Worm (Caenorhabditis elegans) whole organism, L2 larva: ENCODE measurements around the gene lpin-1.

ENCODE experiments used
- C34F6.9 ChIP-seq: fragments of 150-350 bp; optimal IDR thresholded peaks from 2 replicates; lab custom pipeline; 2014; ENCODE audit warnings: missing biosample characterization, missing genetic modification characterization
- F13H6.1 ChIP-seq: sonication (generic microtip); optimal IDR thresholded peaks from 2 replicates; lab custom pipeline; 2016; ENCODE audit warnings: missing genetic modification characterization, missing compliant biosample characterization
- R02D3.7 ChIP-seq: fragments of 150-350 bp; optimal IDR thresholded peaks from 2 replicates; lab custom pipeline; 2014; ENCODE audit warnings: missing biosample characterization, missing genetic modification characterization
- Y55F3AM.14 ChIP-seq: fragments of 200-800 bp; sonication (Bioruptor generic); optimal IDR thresholded peaks from 2 replicates; lab custom pipeline; 2018; ENCODE audit warnings: mild to moderate bottlenecking, missing genetic modification characterization, missing compliant biosample characterization
- ZK546.5 ChIP-seq: sonication (generic microtip); optimal IDR thresholded peaks from 2 replicates; lab custom pipeline; 2017; ENCODE audit warnings: missing biosample characterization, missing genetic modification characterization
- alr-1 ChIP-seq: fragments of 150-350 bp; optimal IDR thresholded peaks from 2 replicates; lab custom pipeline; 2014; ENCODE audit warnings: missing biosample characterization, missing genetic modification characterization
- aly-2 ChIP-seq: fragments of 150-350 bp; optimal IDR thresholded peaks from 2 replicates; lab custom pipeline; 2014; ENCODE audit warnings: missing biosample characterization, missing genetic modification characterization
- ama-1 ChIP-seq: fragments of 150-350 bp; optimal IDR thresholded peaks from 2 replicates; lab custom pipeline; 2018; ENCODE audit warnings: inconsistent platforms
- blmp-1 ChIP-seq: sonication (generic microtip); optimal IDR thresholded peaks from 2 replicates; lab custom pipeline; 2017; ENCODE audit warnings: missing genetic modification characterization, mild to moderate bottlenecking, missing compliant biosample characterization, antibody characterized with exemption, moderate library complexity; ENCODE audit not compliant: insufficient read depth
- ceh-16 ChIP-seq: fragments of 150-350 bp; optimal IDR thresholded peaks from 2 replicates; lab custom pipeline; 2014; ENCODE audit warnings: missing biosample characterization, missing genetic modification characterization
- ceh-82 ChIP-seq: fragments of 150-350 bp; optimal IDR thresholded peaks from 2 replicates; lab custom pipeline; 2014; ENCODE audit warnings: missing biosample characterization, missing genetic modification characterization
- crh-2 ChIP-seq: sonication (generic microtip); optimal IDR thresholded peaks from 2 replicates; lab custom pipeline; 2017; ENCODE audit warnings: missing biosample characterization, missing genetic modification characterization
- dmd-4 ChIP-seq: sonication (generic microtip); optimal IDR thresholded peaks from 2 replicates; lab custom pipeline; 2017; ENCODE audit warnings: missing biosample characterization, missing genetic modification characterization
- egl-27 ChIP-seq: sonication (generic microtip); optimal IDR thresholded peaks from 3 replicates; lab custom pipeline; 2017; ENCODE audit warnings: missing biosample characterization, missing genetic modification reagents, missing genetic modification characterization
- elt-1 ChIP-seq: fragments of 150-350 bp; optimal IDR thresholded peaks from 2 replicates; lab custom pipeline; 2014; ENCODE audit warnings: missing biosample characterization, missing genetic modification characterization
- elt-3 ChIP-seq: sonication (generic microtip); optimal IDR thresholded peaks from 2 replicates; lab custom pipeline; 2017; ENCODE audit warnings: missing biosample characterization, missing genetic modification characterization
- fos-1 ChIP-seq: fragments of 150-350 bp; optimal IDR thresholded peaks from 2 replicates; lab custom pipeline; 2014; ENCODE audit warnings: missing biosample characterization, missing genetic modification characterization
- gmeb-1 ChIP-seq: fragments of 150-350 bp; optimal IDR thresholded peaks from 2 replicates; lab custom pipeline; 2014; ENCODE audit warnings: missing biosample characterization, missing genetic modification characterization
- lin-11 ChIP-seq: fragments of 150-350 bp; sonication (generic microtip); optimal IDR thresholded peaks from 2 replicates; lab custom pipeline; 2014; ENCODE audit warnings: missing biosample characterization, missing genetic modification characterization, inconsistent platforms, mixed read lengths
- lin-13 ChIP-seq: fragments of 150-350 bp; optimal IDR thresholded peaks from 2 replicates; lab custom pipeline; 2014; ENCODE audit warnings: missing biosample characterization, missing genetic modification reagents, missing genetic modification characterization
- lin-39 ChIP-seq: fragments of 150-350 bp; optimal IDR thresholded peaks from 2 replicates; lab custom pipeline; 2014; ENCODE audit warnings: missing biosample characterization, missing genetic modification reagents, missing genetic modification characterization
- lsy-2 ChIP-seq, 2 experiments: fragments of 150-350 bp in 1 of 2; sonication (generic microtip) in 1 of 2; optimal IDR thresholded peaks; 2 replicates each; lab custom pipeline; 2014 to 2017; ENCODE audit warnings: missing biosample characterization in 2 of 2, missing genetic modification characterization in 2 of 2
- mab-5 ChIP-seq: fragments of 150-350 bp; optimal IDR thresholded peaks from 2 replicates; lab custom pipeline; 2014; ENCODE audit warnings: missing biosample characterization, missing genetic modification characterization
- mbf-1 ChIP-seq: sonication (generic microtip); optimal IDR thresholded peaks from 2 replicates; lab custom pipeline; 2017; ENCODE audit warnings: missing biosample characterization, missing genetic modification characterization
- mdl-1 ChIP-seq, 2 experiments: fragments of 150-350 bp in 1 of 2; sonication (generic microtip) in 1 of 2; optimal IDR thresholded peaks; 2 replicates each; lab custom pipeline; 2017; ENCODE audit warnings: missing biosample characterization in 2 of 2, missing genetic modification characterization in 2 of 2
- nhr-10 ChIP-seq: sonication (generic microtip); optimal IDR thresholded peaks from 2 replicates; lab custom pipeline; 2017; ENCODE audit warnings: missing biosample characterization, missing genetic modification characterization
- nhr-11 ChIP-seq: fragments of 150-350 bp; optimal IDR thresholded peaks from 2 replicates; lab custom pipeline; 2014; ENCODE audit warnings: missing biosample characterization, missing genetic modification characterization
- nhr-12 ChIP-seq: fragments of 150-350 bp; optimal IDR thresholded peaks from 2 replicates; lab custom pipeline; 2014; ENCODE audit warnings: missing biosample characterization, missing genetic modification characterization
- nhr-129 ChIP-seq: fragments of 150-350 bp; optimal IDR thresholded peaks from 2 replicates; lab custom pipeline; 2014; ENCODE audit warnings: missing biosample characterization, missing genetic modification characterization
- nhr-21 ChIP-seq: fragments of 150-350 bp; optimal IDR thresholded peaks from 2 replicates; lab custom pipeline; 2014; ENCODE audit warnings: missing biosample characterization, missing genetic modification characterization
- nhr-23 ChIP-seq: fragments of 150-350 bp; optimal IDR thresholded peaks from 2 replicates; lab custom pipeline; 2014; ENCODE audit warnings: missing biosample characterization, missing genetic modification reagents, missing genetic modification characterization
- nhr-237 ChIP-seq: fragments of 150-350 bp; optimal IDR thresholded peaks from 2 replicates; lab custom pipeline; 2014; ENCODE audit warnings: missing biosample characterization, missing genetic modification characterization
- nhr-25 ChIP-seq: fragments of 150-350 bp; sonication (generic microtip); optimal IDR thresholded peaks from 3 replicates; lab custom pipeline; 2014; ENCODE audit warnings: missing biosample characterization, missing genetic modification characterization
- nhr-6 ChIP-seq: fragments of 150-350 bp; optimal IDR thresholded peaks from 2 replicates; lab custom pipeline; 2014; ENCODE audit warnings: missing biosample characterization, missing genetic modification characterization
- nhr-77 ChIP-seq: fragments of 150-350 bp; optimal IDR thresholded peaks from 2 replicates; lab custom pipeline; 2014; ENCODE audit warnings: missing biosample characterization, missing genetic modification characterization
- peb-1 ChIP-seq: fragments of 150-350 bp; optimal IDR thresholded peaks from 2 replicates; lab custom pipeline; 2014; ENCODE audit warnings: missing biosample characterization, missing genetic modification characterization
- sem-4 ChIP-seq: fragments of 150-350 bp; optimal IDR thresholded peaks from 2 replicates; lab custom pipeline; 2014; ENCODE audit warnings: missing biosample characterization, missing genetic modification reagents, missing genetic modification characterization
- skn-1 ChIP-seq: sonication (generic microtip); optimal IDR thresholded peaks from 2 replicates; lab custom pipeline; 2017; ENCODE audit warnings: missing biosample characterization, missing genetic modification characterization
- sma-3 ChIP-seq: sonication (generic microtip); optimal IDR thresholded peaks from 2 replicates; lab custom pipeline; 2016; ENCODE audit warnings: missing genetic modification reagents, missing genetic modification characterization, missing compliant biosample characterization
- sma-9 ChIP-seq, 2 experiments: fragments of 150-350 bp in 1 of 2; sonication (generic microtip) in 1 of 2; optimal IDR thresholded peaks; 2 replicates each; lab custom pipeline; 2014 to 2016; ENCODE audit warnings: missing genetic modification characterization in 2 of 2, mild to moderate bottlenecking in 1 of 2, missing biosample characterization in 1 of 2, missing compliant biosample characterization in 1 of 2, missing genetic modification reagents in 1 of 2, moderate library complexity in 1 of 2
- snpc-4 ChIP-seq: fragments of 150-350 bp; optimal IDR thresholded peaks from 2 replicates; lab custom pipeline; 2014; ENCODE audit warnings: missing biosample characterization, missing genetic modification characterization
- unc-39 ChIP-seq: fragments of 150-350 bp; optimal IDR thresholded peaks from 2 replicates; lab custom pipeline; 2014; ENCODE audit warnings: missing biosample characterization, missing genetic modification characterization
- unc-55 ChIP-seq: fragments of 150-350 bp; sonication (generic microtip); optimal IDR thresholded peaks from 3 replicates; lab custom pipeline; 2014; ENCODE audit warnings: missing biosample characterization, missing genetic modification reagents, missing genetic modification characterization
- unc-62 ChIP-seq: fragments of 150-350 bp; optimal IDR thresholded peaks from 2 replicates; lab custom pipeline; 2014; ENCODE audit warnings: missing biosample characterization, missing genetic modification reagents, missing genetic modification characterization
- zag-1 ChIP-seq: fragments of 150-350 bp; optimal IDR thresholded peaks from 2 replicates; lab custom pipeline; 2014; ENCODE audit warnings: missing biosample characterization, missing genetic modification characterization
- ztf-1 ChIP-seq: fragments of 200-800 bp; sonication (Bioruptor generic); conservative IDR thresholded peaks from 2 replicates; pipeline ENCODE4 v1.3.6; 2022; ENCODE audit warnings: missing genetic modification characterization, missing compliant biosample characterization
- ztf-11 ChIP-seq: sonication (generic microtip); optimal IDR thresholded peaks from 2 replicates; lab custom pipeline; 2017; ENCODE audit warnings: missing biosample characterization, missing genetic modification characterization
- ztf-4 ChIP-seq: fragments of 150-350 bp; optimal IDR thresholded peaks from 2 replicates; lab custom pipeline; 2014; ENCODE audit warnings: missing biosample characterization, missing genetic modification characterization

lpin-1 gene

ce11 chrV:13659219-13659618 lies 5.3 kb upstream of the lpin-1 start:
- TF ChIP-seq crh-2 (tag; lab: Kevin White, UChicago), result peak; percentile 45
- no peak for TF ChIP-seq dmd-4 (tag; lab: Kevin White, UChicago)
- peak; percentile 82 for TF ChIP-seq sma-9 (GFP tag; optimal IDR thresholded peaks at IDR 0.05; lab: Kevin White, UChicago)
- no peak for TF ChIP-seq sma-9 (tag; optimal IDR thresholded peaks at IDR 0.05; lab: Kevin White, UChicago)
- peak; percentile 48 for TF ChIP-seq fos-1
- TF ChIP-seq blmp-1 (tag; lab: Kevin White, UChicago), result peak; percentile 87

ce11 chrV:13658577-13658976 lies 4.6 kb upstream of the lpin-1 start:
- TF ChIP-seq elt-1 (tag; lab: Kevin White, UChicago) (no peak), mbf-1 (tag; lab: Kevin White, UChicago) (no peak), mab-5 (tag; lab: Kevin White, UChicago) (peak; percentile 29), snpc-4 (tag; lab: Kevin White, UChicago) (peak; percentile 59), Y55F3AM.14 (GFP tag; lab: Kevin White, UChicago) (peak; percentile 71), nhr-237 (tag; lab: Kevin White, UChicago) (no peak), gmeb-1 (peak; percentile 71), sma-3 (GFP tag; lab: Kevin White, UChicago) (peak; percentile 97), aly-2 (tag; lab: Kevin White, UChicago) (no peak), ZK546.5 (tag; lab: Kevin White, UChicago) (no peak), ceh-16 (tag; lab: Kevin White, UChicago) (peak; percentile 50), nhr-6 (tag; lab: Kevin White, UChicago) (no peak), nhr-23 (no peak), egl-27 (tag; lab: Kevin White, UChicago) (peak; percentile 94), ztf-1 (no peak), lsy-2 (tag; optimal IDR thresholded peaks at IDR 0.05; lab: Kevin White, UChicago) (peak in 1 of 2 experiments; percentile 86), alr-1 (tag; lab: Kevin White, UChicago) (no peak), zag-1 (tag; lab: Kevin White, UChicago) (no peak), unc-39 (tag; lab: Kevin White, UChicago) (no peak), lin-39 (tag; lab: Kevin White, UChicago) (no peak), nhr-10 (no peak), unc-55 (peak; percentile 49), C34F6.9 (peak; percentile 91), ztf-11 (no peak), elt-3 (no peak), sma-9 (GFP tag; optimal IDR thresholded peaks at IDR 0.05; lab: Kevin White, UChicago) (peak; percentile 99), sma-9 (tag; optimal IDR thresholded peaks at IDR 0.05; lab: Kevin White, UChicago) (peak; percentile 55), R02D3.7 (tag; lab: Kevin White, UChicago) (no peak), mdl-1 (tag; optimal IDR thresholded peaks at IDR 0.05; lab: Kevin White, UChicago) (peak; percentile 91 to 94), lin-13 (peak; percentile 42), F13H6.1 (tag; lab: Kevin White, UChicago) (peak; percentile 95), sem-4 (tag; lab: Kevin White, UChicago) (peak; percentile 94), ztf-4 (tag; lab: Kevin White, UChicago) (peak; percentile 89), blmp-1 (tag; lab: Kevin White, UChicago) (peak; percentile 97), fos-1 (peak; percentile 63), dmd-4 (tag; lab: Kevin White, UChicago) (no peak), nhr-11 (tag; lab: Kevin White, UChicago) (no peak), ceh-82 (tag; lab: Kevin White, UChicago) (no peak), nhr-25 (peak; percentile 92), skn-1 (peak; percentile 49), nhr-21 (tag; lab: Kevin White, UChicago) (peak; percentile 97), lin-11 (tag; lab: Kevin White, UChicago) (peak; percentile 52), nhr-77 (no peak), crh-2 (tag; lab: Kevin White, UChicago) (peak; percentile 93), nhr-12 (no peak), nhr-129 (tag; lab: Kevin White, UChicago) (peak; percentile 93), ama-1 (lab: Kevin White, UChicago) (peak; percentile 40), peb-1 (tag; lab: Kevin White, UChicago) (no peak), unc-62 (GFP tag; lab: Kevin White, UChicago) (peak; percentile 49)
